Fruit fly (Drosophila melanogaster) whole organism, prepupa: Measurements from ENCODE around the gene CG12498.

ENCODE experiments used
- CG10631 ChIP-seq: fragments of 200-800 bp; sonication (Bioruptor generic); optimal IDR thresholded peaks from 2 replicates; lab custom pipeline; 2016; ENCODE audit warnings: missing biosample characterization, missing genetic modification characterization
- CG11762 ChIP-seq: fragments of 200-800 bp; sonication (Bioruptor generic); optimal IDR thresholded peaks from 3 replicates; lab custom pipeline; 2016; ENCODE audit warnings: missing biosample characterization, missing genetic modification characterization; ENCODE audit not compliant: insufficient read depth
- CG1621 ChIP-seq: fragments of 200-800 bp; sonication (Bioruptor generic); optimal IDR thresholded peaks from 3 replicates; lab custom pipeline; 2018; ENCODE audit warnings: missing biosample characterization, mild to moderate bottlenecking, missing genetic modification characterization
- CG3032 ChIP-seq: fragments of 200-800 bp; optimal IDR thresholded peaks from 2 replicates; lab custom pipeline; 2019; ENCODE audit warnings: missing biosample characterization, mild to moderate bottlenecking, missing genetic modification characterization, moderate library complexity
- CG6163 ChIP-seq: fragments of 200-800 bp; sonication (Bioruptor generic); IDR thresholded peaks from 3 replicates; pipeline ENCODE4 v1.3.6; 2022; ENCODE audit warnings: missing biosample characterization, missing genetic modification characterization
- CG6276 ChIP-seq: fragments of 200-800 bp; sonication (Bioruptor generic); optimal IDR thresholded peaks from 2 replicates; lab custom pipeline; 2017; ENCODE audit warnings: missing biosample characterization, mild to moderate bottlenecking, missing genetic modification characterization
- CG6792 ChIP-seq: fragments of 200-800 bp; sonication (Bioruptor generic); optimal IDR thresholded peaks from 3 replicates; lab custom pipeline; 2016; ENCODE audit warnings: missing biosample characterization, missing genetic modification characterization
- CG6854 ChIP-seq: fragments of 200-800 bp; sonication (Bioruptor generic); optimal IDR thresholded peaks from 2 replicates; lab custom pipeline; 2017; ENCODE audit warnings: missing biosample characterization, mild to moderate bottlenecking, missing genetic modification characterization
- CG8119 ChIP-seq: fragments of 200-800 bp; sonication (Bioruptor generic); IDR thresholded peaks from 3 replicates; pipeline ENCODE4 v1.3.6; 2022; ENCODE audit warnings: missing biosample characterization, missing genetic modification characterization
- CG8632 ChIP-seq: fragments of 200-800 bp; sonication (Bioruptor generic); optimal IDR thresholded peaks from 3 replicates; lab custom pipeline; 2016; ENCODE audit warnings: missing biosample characterization, missing genetic modification characterization
- Eip78C ChIP-seq: fragments of 200-800 bp; sonication (Bioruptor generic); peaks from one replicate; lab custom pipeline; 2016; ENCODE audit warnings: missing biosample characterization, missing genetic modification characterization
- Eip93F ChIP-seq: fragments of 200-800 bp; sonication (Bioruptor generic); optimal IDR thresholded peaks from 2 replicates; lab custom pipeline; 2016; ENCODE audit warnings: missing biosample characterization, mild to moderate bottlenecking, missing genetic modification characterization
- Ets21C ChIP-seq: fragments of 200-800 bp; sonication (Bioruptor generic); optimal IDR thresholded peaks from 3 replicates; lab custom pipeline; 2016; ENCODE audit warnings: missing biosample characterization, missing genetic modification characterization
- Ets96B ChIP-seq: fragments of 200-800 bp; optimal IDR thresholded peaks from 2 replicates; lab custom pipeline; 2019; ENCODE audit warnings: missing biosample characterization, mild to moderate bottlenecking, missing genetic modification characterization, moderate library complexity
- Gug ChIP-seq: fragments of 200-800 bp; sonication (Bioruptor generic); IDR thresholded peaks from 2 replicates; pipeline ENCODE4 v1.3.6; 2022; ENCODE audit warnings: missing biosample characterization, missing genetic modification characterization
- Hr39 ChIP-seq: fragments of 200-800 bp; sonication (Bioruptor generic); optimal IDR thresholded peaks from 2 replicates; lab custom pipeline; 2016; ENCODE audit warnings: missing biosample characterization, missing genetic modification characterization
- Hr4 ChIP-seq: fragments of 200-800 bp; sonication (Bioruptor generic); optimal IDR thresholded peaks from 3 replicates; lab custom pipeline; 2016; ENCODE audit warnings: missing biosample characterization, missing genetic modification characterization
- Lpt ChIP-seq: fragments of 200-800 bp; sonication (Bioruptor generic); optimal IDR thresholded peaks from 3 replicates; lab custom pipeline; 2016; ENCODE audit warnings: missing biosample characterization, missing genetic modification characterization
- OdsH ChIP-seq: fragments of 200-800 bp; sonication (Bioruptor generic); optimal IDR thresholded peaks from 3 replicates; lab custom pipeline; 2016; ENCODE audit warnings: missing biosample characterization, missing genetic modification characterization
- Smox ChIP-seq: fragments of 200-800 bp; sonication (Bioruptor generic); optimal IDR thresholded peaks from 3 replicates; lab custom pipeline; 2016; ENCODE audit warnings: missing biosample characterization, missing genetic modification characterization
- Sox102F ChIP-seq: fragments of 200-800 bp; sonication (Bioruptor generic); optimal IDR thresholded peaks from 2 replicates; lab custom pipeline; 2016; ENCODE audit warnings: missing biosample characterization, mild to moderate bottlenecking, missing genetic modification characterization
- Sox14 ChIP-seq: fragments of 200-800 bp; sonication (Bioruptor generic); optimal IDR thresholded peaks from 3 replicates; lab custom pipeline; 2016; ENCODE audit warnings: missing biosample characterization, missing genetic modification characterization
- Sox15 ChIP-seq: fragments of 200-800 bp; sonication (Bioruptor generic); optimal IDR thresholded peaks from 3 replicates; lab custom pipeline; 2016; ENCODE audit warnings: missing biosample characterization, missing genetic modification characterization
- achi ChIP-seq: fragments of 200-800 bp; sonication (Bioruptor generic); optimal IDR thresholded peaks from 3 replicates; lab custom pipeline; 2016; ENCODE audit warnings: missing biosample characterization, missing genetic modification characterization
- acj6 ChIP-seq: fragments of 200-800 bp; sonication (Bioruptor generic); optimal IDR thresholded peaks from 3 replicates; lab custom pipeline; 2016; ENCODE audit warnings: missing biosample characterization, missing genetic modification characterization
- dac ChIP-seq: fragments of 200-800 bp; sonication (Bioruptor generic); optimal IDR thresholded peaks from 2 replicates; lab custom pipeline; 2017; ENCODE audit warnings: missing biosample characterization, mild to moderate bottlenecking, missing genetic modification characterization
- dsx ChIP-seq: fragments of 200-800 bp; optimal IDR thresholded peaks from 3 replicates; lab custom pipeline; 2019; ENCODE audit warnings: missing biosample characterization, mild to moderate bottlenecking, missing genetic modification characterization, moderate library complexity; ENCODE audit not compliant: poor library complexity, severe bottlenecking
- eg ChIP-seq: fragments of 200-800 bp; sonication (Bioruptor generic); IDR thresholded peaks from 3 replicates; pipeline ENCODE4 v1.3.6; 2022; ENCODE audit warnings: missing biosample characterization, missing genetic modification characterization
- esn ChIP-seq: fragments of 200-800 bp; sonication (Bioruptor generic); optimal IDR thresholded peaks from 2 replicates; lab custom pipeline; 2016; ENCODE audit warnings: missing biosample characterization, mild to moderate bottlenecking, missing genetic modification characterization, moderate library complexity
- fd85E ChIP-seq: fragments of 200-800 bp; sonication (Bioruptor generic); optimal IDR thresholded peaks from 3 replicates; lab custom pipeline; 2016; ENCODE audit warnings: missing biosample characterization, missing genetic modification characterization
- lz ChIP-seq: fragments of 200-800 bp; sonication (Bioruptor generic); optimal IDR thresholded peaks from 3 replicates; lab custom pipeline; 2016; ENCODE audit warnings: missing biosample characterization, missing genetic modification characterization
- pdm3 ChIP-seq: fragments of 200-800 bp; sonication (Bioruptor generic); optimal IDR thresholded peaks from 3 replicates; lab custom pipeline; 2016; ENCODE audit warnings: missing biosample characterization, missing genetic modification characterization
- ss ChIP-seq, 2 experiments: fragments of 200-800 bp; sonication (Bioruptor generic); optimal IDR thresholded peaks; 2 replicates in 1 of 2; 3 replicates in 1 of 2; lab custom pipeline; 2017 to 2018; ENCODE audit warnings: mild to moderate bottlenecking in 2 of 2, missing biosample characterization in 2 of 2, missing genetic modification characterization in 2 of 2, moderate library complexity in 1 of 2
- svp ChIP-seq: fragments of 200-800 bp; sonication (Bioruptor generic); peaks from one replicate; lab custom pipeline; 2016; ENCODE audit warnings: missing biosample characterization, missing genetic modification characterization
- topi ChIP-seq: fragments of 200-800 bp; sonication (Bioruptor generic); optimal IDR thresholded peaks from 3 replicates; lab custom pipeline; 2016; ENCODE audit warnings: missing biosample characterization, missing genetic modification characterization
- vri ChIP-seq: fragments of 200-800 bp; sonication (Bioruptor generic); optimal IDR thresholded peaks from 3 replicates; lab custom pipeline; 2016; ENCODE audit warnings: missing biosample characterization, mild to moderate bottlenecking, missing genetic modification characterization

The CG12498 gene

dm6 chrX:2789285-2790054, 20.2 kb upstream of the CG12498 start (continued):
- TF ChIP-seq CG10631 (GFP tag; lab: Kevin White, UChicago) (no peak), lz (GFP tag; lab: Kevin White, UChicago) (no peak), ss (GFP tag; optimal IDR thresholded peaks at IDR 0.05; lab: Kevin White, UChicago) (peak; percentile 48 to 63)

- no peak for TF ChIP-seq CG8119 (GFP tag; lab: Robert Waterston, UW)
- TF ChIP-seq Gug (GFP tag; lab: Robert Waterston, UW), result no peak
- peak; percentile 26 for TF ChIP-seq topi (GFP tag; lab: Kevin White, UChicago)
- TF ChIP-seq fd85E (GFP tag; lab: Kevin White, UChicago), result no peak
- peak; percentile 36 for TF ChIP-seq Hr4 (GFP tag; lab: Kevin White, UChicago)
- TF ChIP-seq Ets21C (GFP tag; lab: Kevin White, UChicago), result no peak
- TF ChIP-seq CG3032 (tag; lab: Kevin White, UChicago), result no peak
- no peak for TF ChIP-seq Lpt (GFP tag; lab: Kevin White, UChicago)
- TF ChIP-seq CG11762, result no peak
- peak; percentile 10 for TF ChIP-seq Smox (GFP tag; lab: Kevin White, UChicago)
- TF ChIP-seq dsx, result peak; percentile 9
- peak; percentile 96 for TF ChIP-seq Hr39 (GFP tag; lab: Kevin White, UChicago)
- no peak for TF ChIP-seq CG1621 (tag; lab: Kevin White, UChicago)
- TF ChIP-seq CG6276 (GFP tag; lab: Kevin White, UChicago), result peak; percentile 17
- no peak for TF ChIP-seq OdsH (GFP tag; lab: Kevin White, UChicago)
- no peak for TF ChIP-seq Sox15
- TF ChIP-seq CG6792 (GFP tag; lab: Kevin White, UChicago), result no peak
- peak; percentile 17 for TF ChIP-seq CG10631 (GFP tag; lab: Kevin White, UChicago)
- TF ChIP-seq achi (GFP tag; lab: Kevin White, UChicago), result peak; percentile 29
- peak; percentile 33 for TF ChIP-seq pdm3 (GFP tag; lab: Kevin White, UChicago)
- peak; percentile 77 for TF ChIP-seq Sox14 (GFP tag; lab: Kevin White, UChicago)
- no peak for TF ChIP-seq Eip93F
- no peak for TF ChIP-seq Ets96B (tag; lab: Kevin White, UChicago)
- TF ChIP-seq esn (GFP tag; lab: Kevin White, UChicago), result peak; percentile 12
- peak; percentile 22 for TF ChIP-seq vri (GFP tag; lab: Kevin White, UChicago)
- peak; percentile 11; the same call in 1 of the 3 replicates for TF ChIP-seq eg (GFP tag; lab: Robert Waterston, UW)
- TF ChIP-seq dac (GFP tag; lab: Kevin White, UChicago), result no peak
- peak; percentile 88 for TF ChIP-seq Eip78C (GFP tag; lab: Kevin White, UChicago)
- peak; percentile 95 for TF ChIP-seq svp (GFP tag; lab: Kevin White, UChicago)
- no peak for TF ChIP-seq acj6
- peak; percentile 12 for TF ChIP-seq Sox102F
- TF ChIP-seq CG8632 (GFP tag; lab: Kevin White, UChicago), result no peak
Observed at dm6 chrX:2790055-2790617, 19.5 kb upstream of the CG12498 start, which contains the start of gene CG32795. CG32795 (minus strand) TSS chrX:2790567.

dm6 chrX:2791898-2792297, 17.8 kb upstream of the CG12498 start:
- TF ChIP-seq CG6854, result no peak
- 0 out of 3 replicates have a peak, but pooled peaks have one; percentile 6 for TF ChIP-seq CG6163
